Worm (Caenorhabditis elegans) whole organism, young adult: ENCODE measurements around the gene rin-1.

Experiments used
- F22D6.2 ChIP-seq: sonication (generic microtip); optimal IDR thresholded peaks from 2 replicates; lab custom pipeline; 2016; ENCODE audit warnings: mild to moderate bottlenecking, missing genetic modification characterization, missing compliant biosample characterization
- athp-1 ChIP-seq: sonication (generic microtip); optimal IDR thresholded peaks from 2 replicates; lab custom pipeline; 2017; ENCODE audit warnings: mild to moderate bottlenecking, missing genetic modification characterization, missing compliant biosample characterization
- madf-8 ChIP-seq: fragments of 200-800 bp; sonication (Bioruptor generic); conservative IDR thresholded peaks from 2 replicates; pipeline ENCODE4 v1.3.6; 2022; ENCODE audit warnings: missing genetic modification reagents, missing genetic modification characterization, missing compliant biosample characterization
- nhr-90 ChIP-seq: sonication (generic microtip); optimal IDR thresholded peaks from 2 replicates; lab custom pipeline; 2016; ENCODE audit warnings: missing genotype, mild to moderate bottlenecking, missing genetic modification characterization, missing compliant biosample characterization
- pha-4 ChIP-seq: fragments of 150-350 bp; sonication (generic microtip); optimal IDR thresholded peaks from 2 replicates; lab custom pipeline; 2014; ENCODE audit warnings: missing biosample characterization, missing genetic modification reagents, missing genetic modification characterization
- unc-130 ChIP-seq: sonication (generic microtip); optimal IDR thresholded peaks from 2 replicates; lab custom pipeline; 2016; ENCODE audit warnings: missing genetic modification reagents, missing genetic modification characterization, missing compliant biosample characterization

- TF ChIP-seq athp-1 (tag; lab: Kevin White, UChicago) (no peak), madf-8 (GFP tag; lab: Robert Waterston, UW) (no peak), pha-4 (no peak), unc-130 (GFP tag; lab: Kevin White, UChicago) (no peak), nhr-90 (tag; lab: Kevin White, UChicago) (no peak), F22D6.2 (tag; lab: Kevin White, UChicago) (no peak)
Measured at ce11 chrV:14746975-14747374, 68.4 kb downstream of the rin-1 start.
